Fruit fly (Drosophila melanogaster): ENCODE measurements around the gene CG7031.
A peak's percentile ranks its signal among the peaks of the same experiment; 100 is the strongest.

Gene CG7031

dm6 chr3R:22816437-22817173, 12.5 kb downstream of the CG7031 start (continued):
- TF ChIP-seq zen (tag; optimal IDR thresholded peaks at IDR 0.05) (peak; percentile 42), Ada2b (GFP tag; IDR thresholded peaks at IDR 0.05) (peak; percentile 14; the same call in 1 of the 2 replicates), ara (GFP tag; IDR thresholded peaks at IDR 0.05) (peak; percentile 62; the same call in 1 of the 2 replicates), esg (GFP tag; conservative IDR thresholded peaks at IDR 0.05) (peak; percentile 25; the same call in 1 of the 2 replicates), D (optimal IDR thresholded peaks at IDR 0.05) (no peak), D (GFP tag; optimal IDR thresholded peaks at IDR 0.05) (no peak), CG1603 (tag; optimal IDR thresholded peaks at IDR 0.05) (peak; percentile 56), row (GFP tag; IDR thresholded peaks at IDR 0.05) (0 out of 3 replicates have a peak, but pooled peaks have one; percentile 42), E2f1 (GFP tag; IDR thresholded peaks at IDR 0.05) (0 out of 2 replicates have a peak, but pooled peaks have one; percentile 41), Optix (GFP tag; IDR thresholded peaks at IDR 0.05) (no peak), fd96Cb (tag; optimal IDR thresholded peaks at IDR 0.05) (peak; percentile 22), sens-2 (GFP tag; IDR thresholded peaks at IDR 0.05) (0 out of 2 replicates have a peak, but pooled peaks have one; percentile 5), CG17328 (GFP tag; IDR thresholded peaks at IDR 0.05) (0 out of 2 replicates have a peak, but pooled peaks have one; percentile 51), dmrt11E (tag; optimal IDR thresholded peaks at IDR 0.05) (peak; percentile 31), CG16813 (GFP tag; IDR thresholded peaks at IDR 0.05; ENCODE audit: partially characterized antibody) (0 out of 3 replicates have a peak, but pooled peaks have one; percentile 32), Deaf1 (tag; optimal IDR thresholded peaks at IDR 0.05) (no peak), CG32772 (GFP tag; IDR thresholded peaks at IDR 0.05) (peak; percentile 34; the same call in 1 of the 2 replicates), Xrp1 (GFP tag; IDR thresholded peaks at IDR 0.05) (peak; percentile 72; the same call in 1 of the 2 replicates), Drgx (GFP tag; IDR thresholded peaks at IDR 0.05) (peak; percentile 67), CG11695 (GFP tag; IDR thresholded peaks at IDR 0.05) (0 out of 3 replicates have a peak, but pooled peaks have one; percentile 16), shn (GFP tag; optimal IDR thresholded peaks at IDR 0.05) (no peak), CG10431 (GFP tag; optimal IDR thresholded peaks at IDR 0.05) (no peak), dpn (GFP tag; optimal IDR thresholded peaks at IDR 0.05) (no peak), CG7839 (tag; optimal IDR thresholded peaks at IDR 0.05) (peak; percentile 33), CG11504 (tag; optimal IDR thresholded peaks at IDR 0.05) (peak; percentile 39), Adf1 (GFP tag; IDR thresholded peaks at IDR 0.05) (no peak)

DNA sequence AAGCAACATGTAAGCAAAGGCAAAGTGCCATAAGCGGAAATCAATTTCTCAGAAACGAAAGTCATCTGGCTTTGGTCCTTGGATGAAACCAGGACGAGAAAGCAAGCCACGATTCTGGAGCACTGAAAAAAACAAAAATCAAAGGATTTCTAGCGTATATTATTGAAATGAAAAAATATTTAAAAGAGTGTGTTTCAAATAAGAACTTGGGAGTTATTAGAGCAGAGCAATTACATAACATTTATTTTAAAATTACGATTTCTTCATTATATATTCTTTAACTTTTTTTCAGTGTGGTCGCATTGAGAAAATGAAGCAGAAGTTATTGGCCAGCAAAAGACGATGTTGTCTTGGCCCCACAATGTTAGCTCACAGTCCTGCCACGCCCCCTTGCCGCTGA, 18.6 kb downstream of the CG7031 start:
- TF ChIP-seq Dp (GFP tag; optimal IDR thresholded peaks at IDR 0.05) (no peak), ac (GFP tag; optimal IDR thresholded peaks at IDR 0.05) (no peak), lov (optimal IDR thresholded peaks at IDR 0.05) (no peak), lov (GFP tag; IDR thresholded peaks at IDR 0.05) (no peak), pzg (GFP tag; optimal IDR thresholded peaks at IDR 0.05) (no peak), CG9797 (GFP tag; optimal IDR thresholded peaks at IDR 0.05) (no peak), Six4 (GFP tag; optimal IDR thresholded peaks at IDR 0.05) (no peak), twi (tag; optimal IDR thresholded peaks at IDR 0.05) (no peak), CG32532 (GFP tag; IDR thresholded peaks at IDR 0.05) (no peak), HLHmδ (GFP tag; optimal IDR thresholded peaks at IDR 0.05) (no peak), GATAe (GFP tag; conservative IDR thresholded peaks at IDR 0.05) (no peak), fru (optimal IDR thresholded peaks at IDR 0.05) (no peak), HLH54F (GFP tag; optimal IDR thresholded peaks at IDR 0.05) (no peak), CoRest (tag; optimal IDR thresholded peaks at IDR 0.05) (peak; percentile 12), CG7556 (GFP tag; optimal IDR thresholded peaks at IDR 0.05) (peak; percentile 39), gt (GFP tag; IDR thresholded peaks at IDR 0.05) (no peak), CG8290 (GFP tag; optimal IDR thresholded peaks at IDR 0.05) (no peak), CG8290 (tag; optimal IDR thresholded peaks at IDR 0.05) (no peak), CG1602 (GFP tag; optimal IDR thresholded peaks at IDR 0.05) (no peak), CG33213 (GFP tag; optimal IDR thresholded peaks at IDR 0.05) (no peak), Fer1 (GFP tag; optimal IDR thresholded peaks at IDR 0.05) (no peak), CG17612 (GFP tag; IDR thresholded peaks at IDR 0.05) (no peak), vfl (GFP tag; optimal IDR thresholded peaks at IDR 0.05) (no peak), CG12071 (GFP tag; optimal IDR thresholded peaks at IDR 0.05) (no peak), CG12104 (GFP tag; optimal IDR thresholded peaks at IDR 0.05) (no peak), phol (tag; optimal IDR thresholded peaks at IDR 0.05) (no peak)
